Worm (Caenorhabditis elegans) whole organism, L3 larva: Measurements from ENCODE around the gene ceh-60.

Source experiments
- ama-1 ChIP-seq: fragments of 150-350 bp; optimal IDR thresholded peaks from 2 replicates; lab custom pipeline; 2018
- ceh-16 ChIP-seq: sonication (generic microtip); optimal IDR thresholded peaks from 2 replicates; lab custom pipeline; 2017; ENCODE audit warnings: missing biosample characterization, missing genetic modification characterization
- ceh-28 ChIP-seq: fragments of 150-350 bp; optimal IDR thresholded peaks from 2 replicates; lab custom pipeline; 2014; ENCODE audit warnings: missing biosample characterization, missing genetic modification reagents, missing genetic modification characterization
- elt-3 ChIP-seq, 3 experiments: fragments of 150-350 bp in 1 of 3; sonication (generic microtip) in 2 of 3; optimal IDR thresholded peaks; 2 replicates in 2 of 3; 4 replicates in 1 of 3; lab custom pipeline; 2014 to 2017; ENCODE audit warnings: missing biosample characterization in 3 of 3, missing genetic modification characterization in 3 of 3
- fkh-10 ChIP-seq: sonication (generic microtip); optimal IDR thresholded peaks from 2 replicates; lab custom pipeline; 2017; ENCODE audit warnings: missing biosample characterization, missing genetic modification reagents, missing genetic modification characterization
- fkh-2 ChIP-seq: fragments of 150-350 bp; optimal IDR thresholded peaks from 2 replicates; lab custom pipeline; 2014; ENCODE audit warnings: missing biosample characterization, missing genetic modification reagents, missing genetic modification characterization
- lin-15B ChIP-seq: fragments of 150-350 bp; optimal IDR thresholded peaks from 2 replicates; lab custom pipeline; 2014; ENCODE audit warnings: missing biosample characterization, missing genetic modification characterization
- lsy-12 ChIP-seq: sonication (generic microtip); optimal IDR thresholded peaks from 2 replicates; lab custom pipeline; 2016; ENCODE audit warnings: mild to moderate bottlenecking, missing genetic modification characterization, missing compliant biosample characterization
- nhr-12 ChIP-seq: fragments of 150-350 bp; optimal IDR thresholded peaks from 2 replicates; lab custom pipeline; 2014; ENCODE audit warnings: missing biosample characterization, missing genetic modification characterization
- nhr-23 ChIP-seq: fragments of 150-350 bp; optimal IDR thresholded peaks from 2 replicates; lab custom pipeline; 2014; ENCODE audit warnings: missing biosample characterization, missing genetic modification reagents, missing genetic modification characterization
- nhr-28 ChIP-seq: fragments of 150-350 bp; optimal IDR thresholded peaks from 2 replicates; lab custom pipeline; 2014; ENCODE audit warnings: missing biosample characterization, missing genetic modification characterization
- nhr-77 ChIP-seq: fragments of 150-350 bp; optimal IDR thresholded peaks from 2 replicates; lab custom pipeline; 2014; ENCODE audit warnings: missing biosample characterization, missing genetic modification characterization
- snpc-4 ChIP-seq: fragments of 150-350 bp; optimal IDR thresholded peaks from 2 replicates; lab custom pipeline; 2014; ENCODE audit warnings: missing biosample characterization, missing genetic modification characterization

DNA sequence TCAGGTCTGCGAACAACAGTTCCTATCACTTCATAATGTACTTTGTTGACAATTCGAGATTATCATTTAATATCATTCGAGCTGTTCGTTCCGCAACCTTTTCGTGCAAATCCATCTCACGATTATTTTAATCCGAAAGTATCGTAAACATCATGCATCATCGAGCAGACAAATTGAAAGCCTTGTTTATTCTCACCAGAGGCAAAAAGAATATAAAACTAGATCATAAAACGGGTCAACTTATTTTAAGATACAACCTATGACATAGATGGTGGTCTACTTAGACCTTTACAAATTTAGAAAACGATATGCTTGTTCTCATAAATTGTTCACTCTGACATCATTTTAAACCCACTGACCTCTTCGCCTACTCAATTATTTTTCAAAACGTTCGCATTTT lies 3.1 kb upstream of the ceh-60 start:
- TF ChIP-seq nhr-23 (tag; lab: Kevin White, UChicago) = no peak
- no peak for TF ChIP-seq snpc-4 (tag; lab: Kevin White, UChicago)
- no peak for TF ChIP-seq elt-3 (tag; optimal IDR thresholded peaks at IDR 0.05; lab: Kevin White, UChicago)
- no peak for TF ChIP-seq nhr-12 (tag; lab: Kevin White, UChicago)
- no peak for TF ChIP-seq ceh-16 (tag; lab: Kevin White, UChicago)
- TF ChIP-seq ceh-28 (tag; lab: Kevin White, UChicago) = no peak
- TF ChIP-seq ama-1 (lab: Kevin White, UChicago) = no peak
- no peak for TF ChIP-seq fkh-10 (GFP tag; lab: Kevin White, UChicago)
- TF ChIP-seq lsy-12 = no peak
- no peak for TF ChIP-seq nhr-77 (tag; lab: Kevin White, UChicago)
- no peak for TF ChIP-seq nhr-28 (tag; lab: Kevin White, UChicago)
- TF ChIP-seq fkh-2 (tag; lab: Kevin White, UChicago) = no peak
- no peak for TF ChIP-seq lin-15B (tag; lab: Kevin White, UChicago)
